Worm (Caenorhabditis elegans): ENCODE measurements around the gene grl-12.

ce11 chrV:8670759-8671158 is 34.0 kb upstream of the grl-12 start:
- TF ChIP-seq nhr-77 (tag; optimal IDR thresholded peaks at IDR 0.05) (no peak), ztf-11 (tag; optimal IDR thresholded peaks at IDR 0.05) (no peak), elt-3 (tag; optimal IDR thresholded peaks at IDR 0.05) (no peak), ama-1 (optimal IDR thresholded peaks at IDR 0.05) (no peak), blmp-1 (tag; optimal IDR thresholded peaks at IDR 0.05) (no peak), nhr-11 (tag; optimal IDR thresholded peaks at IDR 0.05) (no peak), unc-30 (tag; optimal IDR thresholded peaks at IDR 0.05) (no peak)
